Worm (Caenorhabditis elegans) whole organism, L4 larva: ENCODE data around the gene F42G2.5.

ENCODE experiments used
- F10B5.3 ChIP-seq: sonication (generic microtip); optimal IDR thresholded peaks from 2 replicates; lab custom pipeline; 2016; ENCODE audit warnings: mild to moderate bottlenecking, missing genetic modification characterization, missing compliant biosample characterization
- F44E2.7 ChIP-seq: fragments of 200-800 bp; sonication (Bioruptor generic); IDR thresholded peaks from 2 replicates; pipeline ENCODE4 v2.1.2; 2022; ENCODE audit warnings: missing genetic modification characterization, missing compliant biosample characterization
- R02D3.7 ChIP-seq: fragments of 150-350 bp; sonication (generic microtip); optimal IDR thresholded peaks from 3 replicates; lab custom pipeline; 2014; ENCODE audit warnings: missing biosample characterization, missing genetic modification characterization
- T26A8.4 ChIP-seq: fragments of 200-800 bp; sonication (Bioruptor generic); IDR thresholded peaks from 2 replicates; pipeline ENCODE4 v1.3.6; 2022; ENCODE audit warnings: missing genetic modification characterization, missing compliant biosample characterization
- Y48G9A.11 ChIP-seq: fragments of 200-800 bp; sonication (Bioruptor generic); IDR thresholded peaks from 2 replicates; pipeline ENCODE4 v1.3.6; 2022; ENCODE audit warnings: missing genetic modification reagents, missing genetic modification characterization, missing compliant biosample characterization
- ZK546.5 ChIP-seq, 2 experiments: sonication (generic microtip); optimal IDR thresholded peaks; 2 replicates each; lab custom pipeline; 2017; ENCODE audit warnings: missing biosample characterization in 2 of 2, missing genetic modification characterization in 2 of 2
- aha-1 ChIP-seq: fragments of 150-350 bp; peaks from one replicate; lab custom pipeline; 2014; ENCODE audit warnings: missing biosample characterization, missing genetic modification characterization
- aly-2 ChIP-seq: sonication (generic microtip); optimal IDR thresholded peaks from 2 replicates; lab custom pipeline; 2018; ENCODE audit warnings: missing biosample characterization, missing genetic modification characterization
- ama-1 ChIP-seq: fragments of 150-350 bp; optimal IDR thresholded peaks from 2 replicates; lab custom pipeline; 2014; ENCODE audit warnings: inconsistent platforms, mixed read lengths
- attf-4 ChIP-seq: sonication (generic microtip); optimal IDR thresholded peaks from 3 replicates; lab custom pipeline; 2017; ENCODE audit warnings: missing biosample characterization, missing genetic modification characterization
- ceh-28 ChIP-seq: fragments of 150-350 bp; optimal IDR thresholded peaks from 2 replicates; lab custom pipeline; 2014; ENCODE audit warnings: missing biosample characterization, missing genetic modification reagents, missing genetic modification characterization
- ceh-82 ChIP-seq: sonication (generic microtip); optimal IDR thresholded peaks from 2 replicates; lab custom pipeline; 2017; ENCODE audit warnings: missing biosample characterization, missing genetic modification characterization
- cey-2 ChIP-seq: sonication (generic microtip); optimal IDR thresholded peaks from 3 replicates; lab custom pipeline; 2017; ENCODE audit warnings: missing genetic modification characterization, mild to moderate bottlenecking, missing compliant biosample characterization, antibody characterized with exemption, borderline replicate concordance; ENCODE audit not compliant: insufficient read depth
- ctbp-1 ChIP-seq: fragments of 200-800 bp; sonication (Bioruptor generic); IDR thresholded peaks from 2 replicates; pipeline ENCODE4 v1.3.6; 2022; ENCODE audit warnings: missing genetic modification reagents, missing genetic modification characterization, missing compliant biosample characterization
- daf-12 ChIP-seq: fragments of 150-350 bp; optimal IDR thresholded peaks from 2 replicates; lab custom pipeline; 2014; ENCODE audit warnings: missing biosample characterization, missing genetic modification reagents, missing genetic modification characterization
- daf-19 ChIP-seq: fragments of 200-800 bp; sonication (Bioruptor generic); conservative IDR thresholded peaks from 2 replicates; pipeline ENCODE4 v1.3.6; 2022; ENCODE audit warnings: missing genetic modification characterization, missing compliant biosample characterization
- daf-8 ChIP-seq: fragments of 200-800 bp; sonication (Bioruptor generic); IDR thresholded peaks from 2 replicates; pipeline ENCODE4 v1.3.6; 2022; ENCODE audit warnings: missing genetic modification characterization, missing compliant biosample characterization
- dmd-6 ChIP-seq: fragments of 200-800 bp; sonication (Bioruptor generic); IDR thresholded peaks from 2 replicates; pipeline ENCODE4 v1.3.6; 2022; ENCODE audit warnings: missing genetic modification reagents, missing genetic modification characterization, missing compliant biosample characterization
- duxl-1 ChIP-seq: sonication (generic microtip); optimal IDR thresholded peaks from 2 replicates; lab custom pipeline; 2016; ENCODE audit warnings: mild to moderate bottlenecking, missing genetic modification characterization, moderate library complexity, missing compliant biosample characterization; ENCODE audit not compliant: poor library complexity
- egl-27 ChIP-seq: sonication (generic microtip); optimal IDR thresholded peaks from 3 replicates; lab custom pipeline; 2017; ENCODE audit warnings: missing biosample characterization, missing genetic modification reagents, missing genetic modification characterization
- egl-43 ChIP-seq: fragments of 200-800 bp; sonication (Bioruptor generic); IDR thresholded peaks from 2 replicates; pipeline ENCODE4 v1.3.6; 2022; ENCODE audit warnings: missing genetic modification reagents, missing genetic modification characterization, missing compliant biosample characterization
- hlh-30 ChIP-seq: sonication (generic microtip); optimal IDR thresholded peaks from 2 replicates; lab custom pipeline; 2017; ENCODE audit warnings: antibody characterized with exemption, mild to moderate bottlenecking, missing genetic modification characterization, missing compliant biosample characterization; ENCODE audit not compliant: insufficient read depth
- jun-1 ChIP-seq: fragments of 150-350 bp; optimal IDR thresholded peaks from 2 replicates; lab custom pipeline; 2014; ENCODE audit warnings: missing biosample characterization, missing genetic modification reagents, missing genetic modification characterization
- lin-29 ChIP-seq: fragments of 200-800 bp; sonication (Bioruptor generic); IDR thresholded peaks from 2 replicates; pipeline ENCODE4 v1.3.6; 2022; ENCODE audit warnings: missing genetic modification reagents, missing genetic modification characterization, missing compliant biosample characterization
- madf-5 ChIP-seq, 2 experiments: fragments of 200-800 bp; sonication (Bioruptor generic); IDR thresholded peaks; 2 replicates each; pipeline ENCODE4 v1.3.6; 2022; ENCODE audit warnings: missing compliant biosample characterization in 2 of 2, missing genetic modification characterization in 2 of 2
- mdl-1 ChIP-seq, 2 experiments: fragments of 150-350 bp in 1 of 2; sonication (generic microtip) in 1 of 2; optimal IDR thresholded peaks; 2 replicates each; lab custom pipeline; 2014 to 2017; ENCODE audit warnings: missing biosample characterization in 2 of 2, missing genetic modification characterization in 2 of 2
- mes-2 ChIP-seq: sonication (generic microtip); optimal IDR thresholded peaks from 2 replicates; lab custom pipeline; 2016; ENCODE audit warnings: missing genotype, mild to moderate bottlenecking, missing genetic modification characterization, missing compliant biosample characterization; ENCODE audit not compliant: poor library complexity, severe bottlenecking
- mxl-3 ChIP-seq: fragments of 200-800 bp; sonication (Bioruptor generic); optimal IDR thresholded peaks from 2 replicates; lab custom pipeline; 2018; ENCODE audit warnings: mild to moderate bottlenecking, missing genetic modification characterization, missing compliant biosample characterization
- nhr-11 ChIP-seq: fragments of 150-350 bp; optimal IDR thresholded peaks from 2 replicates; lab custom pipeline; 2014; ENCODE audit warnings: missing biosample characterization, missing genetic modification characterization
- nhr-41 ChIP-seq: fragments of 200-800 bp; sonication (Bioruptor generic); IDR thresholded peaks from 2 replicates; pipeline ENCODE4 v1.3.6; 2022; ENCODE audit warnings: missing genetic modification reagents, missing genetic modification characterization, missing compliant biosample characterization
- nhr-76 ChIP-seq: fragments of 150-350 bp; optimal IDR thresholded peaks from 2 replicates; lab custom pipeline; 2014; ENCODE audit warnings: missing biosample characterization, missing genetic modification characterization
- pha-4 ChIP-seq, 2 experiments: fragments of 150-350 bp in 1 of 2; fragments of 200-800 bp in 1 of 2; sonication (Bioruptor generic) in 1 of 2; IDR thresholded peaks in 1 of 2; optimal IDR thresholded peaks in 1 of 2; 2 replicates each; pipeline versions ENCODE4 v1.3.6 to Lab custom; 2014 to 2022; ENCODE audit warnings: missing genetic modification characterization in 2 of 2, missing genetic modification reagents in 2 of 2, missing biosample characterization in 1 of 2, missing compliant biosample characterization in 1 of 2
- php-3 ChIP-seq: fragments of 200-800 bp; sonication (Bioruptor generic); IDR thresholded peaks from 2 replicates; pipeline ENCODE4 v1.3.6; 2022; ENCODE audit warnings: missing genetic modification reagents, missing genetic modification characterization, missing compliant biosample characterization
- saeg-2 ChIP-seq: fragments of 200-800 bp; sonication (Bioruptor generic); IDR thresholded peaks from 2 replicates; pipeline ENCODE4 v1.3.6; 2022; ENCODE audit warnings: missing genetic modification reagents, missing genetic modification characterization, missing compliant biosample characterization
- sdz-12 ChIP-seq: fragments of 200-800 bp; sonication (Bioruptor generic); optimal IDR thresholded peaks from 2 replicates; lab custom pipeline; 2018; ENCODE audit warnings: mild to moderate bottlenecking, missing genetic modification characterization, missing compliant biosample characterization
- skn-1 ChIP-seq: fragments of 150-350 bp; optimal IDR thresholded peaks from 2 replicates; lab custom pipeline; 2014; ENCODE audit warnings: missing biosample characterization, missing genetic modification characterization
- snpc-1.2 ChIP-seq: fragments of 200-800 bp; sonication (Bioruptor generic); IDR thresholded peaks from 2 replicates; pipeline ENCODE4 v1.3.6; 2022; ENCODE audit warnings: missing genetic modification reagents, missing genetic modification characterization, missing compliant biosample characterization
- snpc-4 ChIP-seq: fragments of 150-350 bp; optimal IDR thresholded peaks from 2 replicates; lab custom pipeline; 2014; ENCODE audit warnings: missing biosample characterization, missing genetic modification characterization
- spr-1 ChIP-seq: sonication (generic microtip); optimal IDR thresholded peaks from 2 replicates; lab custom pipeline; 2016; ENCODE audit warnings: mild to moderate bottlenecking, missing genetic modification characterization, missing compliant biosample characterization
- tag-97 ChIP-seq: fragments of 200-800 bp; sonication (Bioruptor generic); IDR thresholded peaks from 2 replicates; pipeline ENCODE4 v1.3.6; 2022; ENCODE audit warnings: missing genetic modification characterization, missing compliant biosample characterization
- unc-130 ChIP-seq: sonication (generic microtip); optimal IDR thresholded peaks from 2 replicates; lab custom pipeline; 2016; ENCODE audit warnings: missing genetic modification reagents, missing genetic modification characterization, missing compliant biosample characterization
- unc-62 ChIP-seq, 3 experiments: fragments of 150-350 bp in 1 of 3; sonication (generic microtip); optimal IDR thresholded peaks in 2 of 3; peaks in 1 of 3; 1 replicate in 1 of 3; 2 replicates in 2 of 3; lab custom pipeline; 2014 to 2017; ENCODE audit warnings: missing biosample characterization in 3 of 3, missing genetic modification characterization in 3 of 3, missing genetic modification reagents in 3 of 3, missing genotype in 1 of 3
- zag-1 ChIP-seq: fragments of 150-350 bp; optimal IDR thresholded peaks from 2 replicates; lab custom pipeline; 2014; ENCODE audit warnings: missing biosample characterization, missing genetic modification characterization
- ztf-11 ChIP-seq: fragments of 150-350 bp; optimal IDR thresholded peaks from 2 replicates; lab custom pipeline; 2014; ENCODE audit warnings: missing biosample characterization, missing genetic modification characterization
- ztf-7 ChIP-seq: fragments of 150-350 bp; optimal IDR thresholded peaks from 2 replicates; lab custom pipeline; 2014; ENCODE audit warnings: missing biosample characterization, missing genetic modification characterization

Gene F42G2.5

ce11 chrII:2378465-2379009 is 39.3 kb downstream of the F42G2.5 start (continued):
- peak; percentile 93 for TF ChIP-seq nhr-41 (GFP tag; lab: Robert Waterston, UW)
- no peak for TF ChIP-seq Y48G9A.11 (GFP tag; lab: Robert Waterston, UW)
- TF ChIP-seq snpc-4 (tag; lab: Kevin White, UChicago): no peak
- no peak for TF ChIP-seq daf-12
- no peak for TF ChIP-seq daf-19 (GFP tag; lab: Robert Waterston, UW)
- TF ChIP-seq snpc-1.2 (GFP tag; lab: Robert Waterston, UW): no peak
- TF ChIP-seq pha-4 (GFP tag; IDR thresholded peaks at IDR 0.05; lab: Robert Waterston, UW): peak; percentile 92
- TF ChIP-seq pha-4 (tag; optimal IDR thresholded peaks at IDR 0.05; lab: Kevin White, UChicago): no peak
- no peak for TF ChIP-seq ZK546.5 (tag; optimal IDR thresholded peaks at IDR 0.05; lab: Kevin White, UChicago)
- peak; percentile 66 for TF ChIP-seq mxl-3
- TF ChIP-seq madf-5 (GFP tag; IDR thresholded peaks at IDR 0.05; lab: Robert Waterston, UW): no peak
- TF ChIP-seq R02D3.7 (tag; lab: Kevin White, UChicago): no peak
- TF ChIP-seq ceh-28: no peak
- peak; percentile 96 for TF ChIP-seq dmd-6 (GFP tag; lab: Robert Waterston, UW)
- no peak for TF ChIP-seq zag-1
- TF ChIP-seq tag-97 (GFP tag; lab: Robert Waterston, UW): no peak
- no peak for TF ChIP-seq unc-130 (GFP tag; lab: Kevin White, UChicago)
- TF ChIP-seq duxl-1 (tag; lab: Kevin White, UChicago): peak; percentile 77
- no peak for TF ChIP-seq F44E2.7 (GFP tag; lab: Robert Waterston, UW)
- peak; percentile 97 for TF ChIP-seq aha-1 (tag; lab: Kevin White, UChicago)
- no peak for TF ChIP-seq ctbp-1 (GFP tag; lab: Robert Waterston, UW)
- TF ChIP-seq egl-43: no peak
- TF ChIP-seq attf-4 (tag; lab: Kevin White, UChicago): no peak
- TF ChIP-seq skn-1 (tag; lab: Kevin White, UChicago): no peak
- TF ChIP-seq lin-29: no peak
- no peak for TF ChIP-seq egl-27 (tag; lab: Kevin White, UChicago)
- no peak for TF ChIP-seq ztf-7
- peak in 1 of 2 experiments; percentile 74 for TF ChIP-seq unc-62 (GFP tag; optimal IDR thresholded peaks at IDR 0.05 in 1 of 2; lab: Kevin White, UChicago)
- no peak for TF ChIP-seq unc-62 (tag; optimal IDR thresholded peaks at IDR 0.05; lab: Kevin White, UChicago)
- no peak for TF ChIP-seq nhr-11 (tag; lab: Kevin White, UChicago)
- TF ChIP-seq spr-1 (tag; lab: Kevin White, UChicago): peak; percentile 29
- no peak for TF ChIP-seq hlh-30 (tag; lab: Kevin White, UChicago)
- TF ChIP-seq ceh-82 (tag; lab: Kevin White, UChicago): no peak
- TF ChIP-seq F10B5.3 (tag; lab: Kevin White, UChicago): no peak
- no peak for TF ChIP-seq ztf-11 (tag; lab: Kevin White, UChicago)
- TF ChIP-seq aly-2: no peak
- TF ChIP-seq ama-1 (lab: Kevin White, UChicago): no peak
- TF ChIP-seq mes-2 (tag; lab: Kevin White, UChicago): no peak
- no peak for TF ChIP-seq nhr-76 (tag; lab: Kevin White, UChicago)
- peak in 1 of 2 experiments; percentile 30 for TF ChIP-seq mdl-1 (tag; optimal IDR thresholded peaks at IDR 0.05; lab: Kevin White, UChicago)
- TF ChIP-seq jun-1 (tag; lab: Kevin White, UChicago): peak; percentile 95

ce11 chrII:2377751-2378150 is 40.0 kb downstream of the F42G2.5 start, which contains the start of gene F16G10.6:
TSS of gene F16G10.6 (minus strand) at chrII:2377851.
- TF ChIP-seq saeg-2 (GFP tag; lab: Robert Waterston, UW) (no peak), skn-1 (tag; lab: Kevin White, UChicago) (no peak), sdz-12 (GFP tag; lab: Kevin White, UChicago) (no peak), T26A8.4 (GFP tag; lab: Robert Waterston, UW) (no peak), php-3 (GFP tag; lab: Robert Waterston, UW) (no peak), daf-8 (GFP tag; lab: Robert Waterston, UW) (no peak), cey-2 (no peak), unc-62 (GFP tag; optimal IDR thresholded peaks at IDR 0.05 in 1 of 2; lab: Kevin White, UChicago) (peak in 1 of 2 experiments; percentile 1), unc-62 (tag; optimal IDR thresholded peaks at IDR 0.05; lab: Kevin White, UChicago) (no peak)
